Fruit fly (Drosophila melanogaster): ENCODE measurements around the gene ATP6AP2.

DNA sequence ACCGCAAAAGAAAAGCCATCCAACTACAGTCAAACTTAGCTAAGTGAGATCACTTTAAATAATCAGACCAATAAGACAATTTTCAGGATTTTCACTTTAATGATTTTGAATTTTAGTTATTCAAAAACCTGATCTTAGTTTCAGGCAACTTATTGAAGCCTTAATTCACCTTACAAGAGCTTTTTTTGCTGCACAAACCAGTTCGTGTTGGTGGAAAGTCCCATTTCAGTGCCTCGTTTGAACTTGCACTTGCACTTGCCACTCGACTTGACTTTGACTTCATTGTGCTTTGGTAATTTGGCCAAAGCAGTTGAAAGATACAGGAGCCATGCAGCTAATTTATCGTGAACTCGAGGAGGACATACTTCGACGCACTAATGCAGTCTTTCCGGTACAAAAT is 8.9 kb upstream of the ATP6AP2 start, which contains the start of gene St2:
- TF ChIP-seq amos (GFP tag; IDR thresholded peaks at IDR 0.05; ENCODE audit: partially characterized antibody) (no peak), Atf6 (GFP tag; IDR thresholded peaks at IDR 0.05) (no peak), Deaf1 (tag; optimal IDR thresholded peaks at IDR 0.05) (no peak), CG13424 (tag; optimal IDR thresholded peaks at IDR 0.05) (no peak), Dad (GFP tag; optimal IDR thresholded peaks at IDR 0.05) (no peak), Dref (GFP tag; IDR thresholded peaks at IDR 0.05) (no peak), CG10274 (GFP tag; optimal IDR thresholded peaks at IDR 0.05) (no peak), ap (GFP tag; IDR thresholded peaks at IDR 0.05) (no peak), wdn (GFP tag; IDR thresholded peaks at IDR 0.05) (no peak), wor (GFP tag; IDR thresholded peaks at IDR 0.05) (no peak)
